Worm (Caenorhabditis elegans): ENCODE measurements around the gene cand-1.

DNA sequence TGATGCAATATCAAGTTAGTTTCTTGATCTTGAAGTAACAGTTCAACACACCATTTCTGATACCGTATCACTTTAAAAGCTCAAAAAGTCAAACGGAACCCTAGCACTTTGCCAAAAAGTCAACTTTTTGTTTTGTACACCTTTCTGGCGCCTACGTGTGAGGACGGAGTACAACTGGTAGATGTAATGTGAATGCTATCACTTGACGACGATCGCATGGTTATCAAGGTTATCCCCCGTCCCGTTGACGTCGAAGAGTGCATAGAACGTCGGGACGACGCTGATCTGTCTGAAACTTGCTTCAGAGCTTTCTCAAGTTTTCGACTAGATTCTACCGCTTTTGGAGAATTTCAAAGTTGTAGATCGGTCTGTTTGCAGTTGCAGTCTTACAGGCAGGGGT, 22.7 kb upstream of the cand-1 start:
- no peak for TF ChIP-seq W03F9.2 (tag; optimal IDR thresholded peaks at IDR 0.05)
- TF ChIP-seq him-1 (tag; optimal IDR thresholded peaks at IDR 0.05): no peak
- TF ChIP-seq dao-5 (tag; optimal IDR thresholded peaks at IDR 0.05): no peak

All from whole organism, L4/young adult.